Worm (Caenorhabditis elegans) whole organism, L3 larva: ENCODE measurements around the gene irld-65.

Experiments used
- R02D3.7 ChIP-seq: fragments of 150-350 bp; optimal IDR thresholded peaks from 2 replicates; lab custom pipeline; 2014; ENCODE audit warnings: missing biosample characterization, missing genetic modification characterization
- ZK546.5 ChIP-seq: sonication (generic microtip); optimal IDR thresholded peaks from 2 replicates; lab custom pipeline; 2017; ENCODE audit warnings: missing biosample characterization, missing genetic modification characterization
- aly-2 ChIP-seq: fragments of 150-350 bp; optimal IDR thresholded peaks from 2 replicates; lab custom pipeline; 2014; ENCODE audit warnings: missing biosample characterization, missing genetic modification characterization
- ama-1 ChIP-seq: fragments of 150-350 bp; optimal IDR thresholded peaks from 2 replicates; lab custom pipeline; 2018
- ceh-16 ChIP-seq: sonication (generic microtip); optimal IDR thresholded peaks from 2 replicates; lab custom pipeline; 2017; ENCODE audit warnings: missing biosample characterization, missing genetic modification characterization
- ceh-28 ChIP-seq: fragments of 150-350 bp; optimal IDR thresholded peaks from 2 replicates; lab custom pipeline; 2014; ENCODE audit warnings: missing biosample characterization, missing genetic modification reagents, missing genetic modification characterization
- ceh-82 ChIP-seq: fragments of 150-350 bp; optimal IDR thresholded peaks from 2 replicates; lab custom pipeline; 2014; ENCODE audit warnings: missing biosample characterization, missing genetic modification characterization
- ceh-9 ChIP-seq: sonication (generic microtip); optimal IDR thresholded peaks from 2 replicates; lab custom pipeline; 2018; ENCODE audit warnings: missing biosample characterization, missing genetic modification characterization
- daf-12 ChIP-seq: fragments of 150-350 bp; optimal IDR thresholded peaks from 2 replicates; lab custom pipeline; 2014; ENCODE audit warnings: missing biosample characterization, missing genetic modification reagents, missing genetic modification characterization
- elt-3 ChIP-seq, 3 experiments: fragments of 150-350 bp in 1 of 3; sonication (generic microtip) in 2 of 3; optimal IDR thresholded peaks; 2 replicates in 2 of 3; 4 replicates in 1 of 3; lab custom pipeline; 2014 to 2017; ENCODE audit warnings: missing biosample characterization in 3 of 3, missing genetic modification characterization in 3 of 3
- eor-1 ChIP-seq, 2 experiments: fragments of 150-350 bp; optimal IDR thresholded peaks; 2 replicates each; lab custom pipeline; 2014 to 2018; ENCODE audit warnings: missing biosample characterization in 2 of 2, missing genetic modification characterization in 2 of 2
- fkh-10 ChIP-seq: sonication (generic microtip); optimal IDR thresholded peaks from 2 replicates; lab custom pipeline; 2017; ENCODE audit warnings: missing biosample characterization, missing genetic modification reagents, missing genetic modification characterization
- fkh-2 ChIP-seq: fragments of 150-350 bp; optimal IDR thresholded peaks from 2 replicates; lab custom pipeline; 2014; ENCODE audit warnings: missing biosample characterization, missing genetic modification reagents, missing genetic modification characterization
- hmg-11 ChIP-seq: sonication (generic microtip); optimal IDR thresholded peaks from 2 replicates; lab custom pipeline; 2016; ENCODE audit warnings: missing genetic modification characterization, missing compliant biosample characterization
- jun-1 ChIP-seq: fragments of 150-350 bp; optimal IDR thresholded peaks from 2 replicates; lab custom pipeline; 2014; ENCODE audit warnings: missing biosample characterization, missing genetic modification reagents, missing genetic modification characterization
- lin-15B ChIP-seq: fragments of 150-350 bp; optimal IDR thresholded peaks from 2 replicates; lab custom pipeline; 2014; ENCODE audit warnings: missing biosample characterization, missing genetic modification characterization
- lin-39 ChIP-seq: fragments of 150-350 bp; optimal IDR thresholded peaks from 2 replicates; lab custom pipeline; 2018; ENCODE audit warnings: missing biosample characterization, missing genetic modification reagents, missing genetic modification characterization
- lsy-12 ChIP-seq: sonication (generic microtip); optimal IDR thresholded peaks from 2 replicates; lab custom pipeline; 2016; ENCODE audit warnings: mild to moderate bottlenecking, missing genetic modification characterization, missing compliant biosample characterization
- mdl-1 ChIP-seq: fragments of 150-350 bp; optimal IDR thresholded peaks from 2 replicates; lab custom pipeline; 2014; ENCODE audit warnings: missing biosample characterization, missing genetic modification characterization
- nfya-1 ChIP-seq: sonication (generic microtip); optimal IDR thresholded peaks from 2 replicates; lab custom pipeline; 2017; ENCODE audit warnings: missing genetic modification characterization, mild to moderate bottlenecking, missing compliant biosample characterization, antibody characterized with exemption, moderate library complexity; ENCODE audit not compliant: insufficient read depth
- nhr-11 ChIP-seq: fragments of 150-350 bp; optimal IDR thresholded peaks from 2 replicates; lab custom pipeline; 2014; ENCODE audit warnings: missing biosample characterization, missing genetic modification characterization
- nhr-12 ChIP-seq: fragments of 150-350 bp; optimal IDR thresholded peaks from 2 replicates; lab custom pipeline; 2014; ENCODE audit warnings: missing biosample characterization, missing genetic modification characterization
- nhr-25 ChIP-seq: sonication (generic microtip); optimal IDR thresholded peaks from 2 replicates; lab custom pipeline; 2017; ENCODE audit warnings: missing biosample characterization, missing genetic modification characterization
- nhr-28 ChIP-seq: fragments of 150-350 bp; optimal IDR thresholded peaks from 2 replicates; lab custom pipeline; 2014; ENCODE audit warnings: missing biosample characterization, missing genetic modification characterization
- nhr-43 ChIP-seq: sonication (generic microtip); optimal IDR thresholded peaks from 2 replicates; lab custom pipeline; 2016; ENCODE audit warnings: mild to moderate bottlenecking, missing genetic modification characterization, missing compliant biosample characterization; ENCODE audit not compliant: poor library complexity, severe bottlenecking
- nhr-67 ChIP-seq: fragments of 150-350 bp; optimal IDR thresholded peaks from 2 replicates; lab custom pipeline; 2014; ENCODE audit warnings: missing biosample characterization, missing genetic modification characterization
- nhr-76 ChIP-seq: fragments of 150-350 bp; sonication (generic microtip); optimal IDR thresholded peaks from 5 replicates; lab custom pipeline; 2014; ENCODE audit warnings: missing biosample characterization, missing genetic modification characterization
- pqm-1 ChIP-seq: fragments of 150-350 bp; optimal IDR thresholded peaks from 2 replicates; lab custom pipeline; 2017; ENCODE audit warnings: missing biosample characterization, missing genetic modification characterization, inconsistent platforms
- sea-2 ChIP-seq: fragments of 150-350 bp; sonication (generic microtip); optimal IDR thresholded peaks from 4 replicates; lab custom pipeline; 2014; ENCODE audit warnings: missing biosample characterization, missing genetic modification reagents, missing genetic modification characterization
- unc-62 ChIP-seq: fragments of 150-350 bp; sonication (generic microtip); optimal IDR thresholded peaks from 4 replicates; lab custom pipeline; 2014; ENCODE audit warnings: missing biosample characterization, missing genetic modification reagents, missing genetic modification characterization
- zag-1 ChIP-seq: fragments of 150-350 bp; optimal IDR thresholded peaks from 2 replicates; lab custom pipeline; 2014; ENCODE audit warnings: missing biosample characterization, missing genetic modification characterization
- ztf-11 ChIP-seq: fragments of 150-350 bp; optimal IDR thresholded peaks from 2 replicates; lab custom pipeline; 2014; ENCODE audit warnings: missing biosample characterization, missing genetic modification characterization

irld-65 gene

ce11 chrII:2934354-2934753 is 3.4 kb downstream of the irld-65 start, which contains the start of gene irld-67:
TSS of gene irld-67 (minus strand) at chrII:2934454.
- TF ChIP-seq daf-12 (tag; lab: Kevin White, UChicago) = no peak
- TF ChIP-seq nhr-67 (tag; lab: Kevin White, UChicago) = no peak
- no peak for TF ChIP-seq nhr-12 (tag; lab: Kevin White, UChicago)
- TF ChIP-seq mdl-1 = no peak
- TF ChIP-seq hmg-11 = no peak
- no peak for TF ChIP-seq ceh-82 (tag; lab: Kevin White, UChicago)
- no peak for TF ChIP-seq pqm-1 (tag; lab: Kevin White, UChicago)
- TF ChIP-seq ceh-28 = no peak
- no peak for TF ChIP-seq ama-1 (lab: Kevin White, UChicago)
- TF ChIP-seq fkh-10 (GFP tag; lab: Kevin White, UChicago) = no peak
- TF ChIP-seq, all 47 proteins: peak for 0

- TF ChIP-seq nhr-76 (tag; lab: Kevin White, UChicago) (no peak), nhr-28 (tag; lab: Kevin White, UChicago) (no peak), mdl-1 (no peak), ZK546.5 (tag; lab: Kevin White, UChicago) (no peak), lsy-12 (tag; lab: Kevin White, UChicago) (no peak), lin-39 (tag; lab: Kevin White, UChicago) (no peak), daf-12 (tag; lab: Kevin White, UChicago) (no peak), lin-15B (no peak), nhr-43 (tag; lab: Kevin White, UChicago) (no peak), hmg-11 (no peak), ama-1 (lab: Kevin White, UChicago) (no peak), aly-2 (no peak), elt-3 (tag; optimal IDR thresholded peaks at IDR 0.05; lab: Kevin White, UChicago) (no peak), eor-1 (tag; optimal IDR thresholded peaks at IDR 0.05; lab: Kevin White, UChicago) (no peak), nhr-25 (tag; lab: Kevin White, UChicago) (no peak), ztf-11 (tag; lab: Kevin White, UChicago) (no peak), ceh-9 (tag; lab: Kevin White, UChicago) (no peak)
- TF ChIP-seq, all 47 proteins: peak for 0
Observed at ce11 chrII:2931564-2931963, 6.2 kb downstream of the irld-65 start.

- TF ChIP-seq ztf-11 (tag; lab: Kevin White, UChicago) (no peak), ceh-16 (tag; lab: Kevin White, UChicago) (no peak), R02D3.7 (no peak), unc-62 (no peak), fkh-2 (tag; lab: Kevin White, UChicago) (no peak), aly-2 (no peak), zag-1 (no peak), sea-2 (GFP tag; lab: Kevin White, UChicago) (no peak), ceh-9 (tag; lab: Kevin White, UChicago) (no peak)
Observed at ce11 chrII:2930499-2930898, 7.3 kb downstream of the irld-65 start, which contains the start of the genes irld-64 and irld-63. TSS of gene irld-64 (minus strand) at chrII:2930599. TSS of gene irld-63 (plus strand) at chrII:2930728.

- TF ChIP-seq nhr-11 = no peak
- TF ChIP-seq ceh-28 = no peak
- no peak for TF ChIP-seq jun-1 (tag; lab: Kevin White, UChicago)
Observed at ce11 chrII:2929846-2930245, 7.9 kb downstream of the irld-65 start.

- no peak for TF ChIP-seq nfya-1 (tag; lab: Kevin White, UChicago)
Observed at ce11 chrII:2927533-2927932, 10.2 kb downstream of the irld-65 start, which contains the start of the genes ZK355.3 and ZK355.8. TSS of gene ZK355.3 (minus strand) at chrII:2927633. TSS of gene ZK355.8 (plus strand) at chrII:2927804.

- no peak for TF ChIP-seq sea-2 (GFP tag; lab: Kevin White, UChicago)
- no peak for TF ChIP-seq nhr-67 (tag; lab: Kevin White, UChicago)
Observed at ce11 chrII:2925806-2926558, 11.8 kb downstream of the irld-65 start.
